Fruit fly (Drosophila melanogaster) whole organism, embryonic: ENCODE results near the gene CG1632.

Experiments
- CG10267 ChIP-seq: fragments of 200-800 bp; sonication (Bioruptor generic); optimal IDR thresholded peaks from 2 replicates; lab custom pipeline; 2018; ENCODE audit warnings: missing biosample characterization, mild to moderate bottlenecking, missing genetic modification characterization, moderate library complexity
- CG11560 ChIP-seq: fragments of 200-800 bp; sonication (Bioruptor generic); IDR thresholded peaks from 3 replicates; pipeline ENCODE4 v1.3.6; 2022; ENCODE audit warnings: missing biosample characterization, missing genetic modification characterization
- CG12659 ChIP-seq: fragments of 200-800 bp; sonication (Bioruptor generic); optimal IDR thresholded peaks from 3 replicates; lab custom pipeline; 2017; ENCODE audit warnings: mild to moderate bottlenecking, missing biosample characterization, missing genetic modification reagents, missing genetic modification characterization
- CG12942 ChIP-seq: fragments of 200-800 bp; sonication (Bioruptor generic); optimal IDR thresholded peaks from 3 replicates; lab custom pipeline; 2016; ENCODE audit warnings: missing biosample characterization, missing genetic modification characterization
- CG14050 ChIP-seq: fragments of 200-800 bp; sonication (Bioruptor generic); IDR thresholded peaks from 3 replicates; pipeline ENCODE4 v1.3.6; 2022; ENCODE audit warnings: missing biosample characterization, missing genetic modification characterization
- CG16779 ChIP-seq: fragments of 200-800 bp; sonication (Bioruptor generic); IDR thresholded peaks from 2 replicates; pipeline ENCODE4 v1.3.6; 2022; ENCODE audit warnings: missing biosample characterization, missing genetic modification characterization
- CG16815 ChIP-seq: fragments of 200-800 bp; sonication (Bioruptor generic); optimal IDR thresholded peaks from 3 replicates; lab custom pipeline; 2017; ENCODE audit warnings: missing biosample characterization, mild to moderate bottlenecking, missing genetic modification characterization
- CG18764 ChIP-seq: fragments of 200-800 bp; sonication (Bioruptor generic); optimal IDR thresholded peaks from 3 replicates; lab custom pipeline; 2016; ENCODE audit warnings: missing biosample characterization, missing genetic modification characterization
- CG2199 ChIP-seq: fragments of 200-800 bp; sonication (Bioruptor generic); IDR thresholded peaks from 3 replicates; pipeline ENCODE4 v1.3.6; 2022; ENCODE audit warnings: missing biosample characterization, missing genetic modification characterization
- CG30403 ChIP-seq: fragments of 200-800 bp; sonication (Bioruptor generic); optimal IDR thresholded peaks from 3 replicates; lab custom pipeline; 2016; ENCODE audit warnings: missing biosample characterization, missing genetic modification characterization
- CG3163 ChIP-seq: fragments of 200-800 bp; sonication (Bioruptor generic); optimal IDR thresholded peaks from 3 replicates; lab custom pipeline; 2016; ENCODE audit warnings: missing biosample characterization, missing genetic modification characterization
- CG33557 ChIP-seq: fragments of 200-800 bp; sonication (Bioruptor generic); optimal IDR thresholded peaks from 2 replicates; lab custom pipeline; 2019; ENCODE audit warnings: missing biosample characterization, mild to moderate bottlenecking, missing genetic modification characterization, moderate library complexity
- CG4404 ChIP-seq: fragments of 200-800 bp; sonication (Bioruptor generic); IDR thresholded peaks from 2 replicates; pipeline ENCODE4 v1.3.6; 2022; ENCODE audit warnings: missing biosample characterization, missing genetic modification characterization
- CG4820 ChIP-seq: fragments of 200-800 bp; sonication (Bioruptor generic); optimal IDR thresholded peaks from 3 replicates; lab custom pipeline; 2016; ENCODE audit warnings: missing biosample characterization, missing genetic modification characterization
- CG6683 ChIP-seq: fragments of 200-800 bp; sonication (Bioruptor generic); optimal IDR thresholded peaks from 2 replicates; lab custom pipeline; 2017; ENCODE audit warnings: missing biosample characterization, mild to moderate bottlenecking, missing genetic modification characterization, missing genetic modification reagents
- CG7839 ChIP-seq: fragments of 200-800 bp; sonication (Bioruptor generic); optimal IDR thresholded peaks from 3 replicates; lab custom pipeline; 2018; ENCODE audit warnings: missing biosample characterization, mild to moderate bottlenecking, missing genetic modification characterization, moderate library complexity
- CG7963 ChIP-seq: fragments of 200-800 bp; sonication (Bioruptor generic); IDR thresholded peaks from 3 replicates; pipeline ENCODE4 v1.3.6; 2022; ENCODE audit warnings: missing biosample characterization, missing genetic modification characterization; ENCODE audit not compliant: partially characterized antibody
- CG9215 ChIP-seq: fragments of 200-800 bp; sonication (Bioruptor generic); IDR thresholded peaks from 2 replicates; pipeline ENCODE4 v1.3.6; 2022; ENCODE audit warnings: missing biosample characterization, missing genetic modification characterization
- Camta ChIP-seq: fragments of 200-800 bp; sonication (Bioruptor generic); optimal IDR thresholded peaks from 2 replicates; lab custom pipeline; 2016; ENCODE audit warnings: missing biosample characterization, missing genetic modification characterization
- Dip2 ChIP-seq: fragments of 200-800 bp; sonication (Bioruptor generic); IDR thresholded peaks from 2 replicates; pipeline ENCODE4 v1.3.6; 2022; ENCODE audit warnings: missing biosample characterization, missing genetic modification characterization
- Dref ChIP-seq: fragments of 200-800 bp; sonication (Bioruptor generic); IDR thresholded peaks from 2 replicates; pipeline ENCODE4 v1.3.6; 2022; ENCODE audit warnings: missing biosample characterization, missing genetic modification characterization
- MESR4 ChIP-seq: fragments of 200-800 bp; sonication (Bioruptor generic); optimal IDR thresholded peaks from 2 replicates; lab custom pipeline; 2018; ENCODE audit warnings: missing biosample characterization, mild to moderate bottlenecking, missing genetic modification characterization, moderate library complexity
- Mad ChIP-seq: fragments of 200-800 bp; sonication (Bioruptor generic); optimal IDR thresholded peaks from 2 replicates; lab custom pipeline; 2016; ENCODE audit warnings: missing biosample characterization, missing genetic modification characterization
- Nf-YB ChIP-seq: fragments of 200-800 bp; sonication (Bioruptor generic); optimal IDR thresholded peaks from 3 replicates; lab custom pipeline; 2019; ENCODE audit warnings: missing biosample characterization, mild to moderate bottlenecking, missing genetic modification characterization, moderate library complexity
- Rfx ChIP-seq: fragments of 200-800 bp; sonication (Bioruptor generic); IDR thresholded peaks from 2 replicates; pipeline ENCODE4 v1.3.6; 2022; ENCODE audit warnings: missing biosample characterization, missing genetic modification characterization
- Sry-β ChIP-seq: fragments of 200-800 bp; sonication (Bioruptor generic); optimal IDR thresholded peaks from 2 replicates; lab custom pipeline; 2018; ENCODE audit warnings: missing biosample characterization, mild to moderate bottlenecking, missing genetic modification characterization, moderate library complexity
- Sry-δ ChIP-seq: fragments of 200-800 bp; sonication (Bioruptor generic); optimal IDR thresholded peaks from 2 replicates; lab custom pipeline; 2016; ENCODE audit warnings: missing biosample characterization, missing genetic modification characterization
- Ssrp ChIP-seq: fragments of 200-800 bp; sonication (Bioruptor generic); optimal IDR thresholded peaks from 2 replicates; lab custom pipeline; 2018; ENCODE audit warnings: missing biosample characterization, mild to moderate bottlenecking, missing genetic modification characterization, moderate library complexity
- Trl ChIP-seq, 3 experiments: fragments of >200 bp in 2 of 3; fragments of 200-800 bp in 1 of 3; sonication (Bioruptor generic) in 1 of 3; optimal IDR thresholded peaks; 2 replicates in 1 of 3; 3 replicates in 2 of 3; lab custom pipeline; 2016 to 2017; ENCODE audit warnings: missing biosample characterization in 1 of 3, missing genetic modification characterization in 1 of 3
- ase ChIP-seq: fragments of 200-800 bp; sonication (Bioruptor generic); IDR thresholded peaks from 3 replicates; pipeline ENCODE4 v1.3.6; 2022; ENCODE audit warnings: missing biosample characterization, missing genetic modification characterization
- bab2 ChIP-seq: fragments of 200-800 bp; sonication (Bioruptor generic); optimal IDR thresholded peaks from 2 replicates; lab custom pipeline; 2016; ENCODE audit warnings: missing biosample characterization, missing genetic modification characterization
- cas ChIP-seq: fragments of 200-800 bp; sonication (Bioruptor generic); IDR thresholded peaks from 2 replicates; pipeline ENCODE4 v1.3.6; 2022; ENCODE audit warnings: missing biosample characterization, missing genetic modification characterization
- chm ChIP-seq: fragments of 200-800 bp; sonication (Bioruptor generic); IDR thresholded peaks from 2 replicates; pipeline ENCODE4 v1.3.6; 2022; ENCODE audit warnings: missing biosample characterization, missing genetic modification characterization
- ems ChIP-seq: fragments of 200-800 bp; sonication (Bioruptor generic); optimal IDR thresholded peaks from 3 replicates; lab custom pipeline; 2016; ENCODE audit warnings: missing biosample characterization, missing genetic modification characterization
- ewg ChIP-seq: fragments of 200-800 bp; sonication (Bioruptor generic); optimal IDR thresholded peaks from 3 replicates; lab custom pipeline; 2017; ENCODE audit warnings: mild to moderate bottlenecking, missing biosample characterization, missing genetic modification reagents, missing genetic modification characterization
- jumu ChIP-seq: fragments of 200-800 bp; sonication (Bioruptor generic); optimal IDR thresholded peaks from 3 replicates; lab custom pipeline; 2016; ENCODE audit warnings: missing biosample characterization, missing genetic modification characterization
- klu ChIP-seq: fragments of 200-800 bp; sonication (Bioruptor generic); IDR thresholded peaks from 2 replicates; pipeline ENCODE4 v1.3.6; 2022; ENCODE audit warnings: missing biosample characterization, missing genetic modification characterization
- nerfin-2 ChIP-seq: fragments of 200-800 bp; sonication (Bioruptor generic); IDR thresholded peaks from 2 replicates; pipeline ENCODE4 v1.3.6; 2022; ENCODE audit warnings: missing biosample characterization, missing genetic modification characterization; ENCODE audit not compliant: partially characterized antibody
- oc ChIP-seq: fragments of 200-800 bp; sonication (Bioruptor generic); optimal IDR thresholded peaks from 2 replicates; lab custom pipeline; 2018; ENCODE audit warnings: missing biosample characterization, mild to moderate bottlenecking, missing genetic modification characterization, moderate library complexity
- phol ChIP-seq: fragments of 200-800 bp; sonication (Bioruptor generic); optimal IDR thresholded peaks from 3 replicates; lab custom pipeline; 2018; ENCODE audit warnings: missing biosample characterization, mild to moderate bottlenecking, missing genetic modification characterization, moderate library complexity
- sc ChIP-seq, 3 experiments: fragments of >200 bp in 2 of 3; fragments of 200-800 bp in 1 of 3; sonication (Bioruptor generic) in 1 of 3; optimal IDR thresholded peaks; 2 replicates in 2 of 3; 3 replicates in 1 of 3; lab custom pipeline; 2017; ENCODE audit warnings: mild to moderate bottlenecking in 1 of 3, missing biosample characterization in 1 of 3, missing genetic modification characterization in 1 of 3, missing genetic modification reagents in 1 of 3
- slp2 ChIP-seq: fragments of 200-800 bp; sonication (Bioruptor generic); optimal IDR thresholded peaks from 2 replicates; lab custom pipeline; 2016; ENCODE audit warnings: missing biosample characterization, missing genetic modification characterization
- sna ChIP-seq: fragments of 200-800 bp; sonication (Bioruptor generic); IDR thresholded peaks from 2 replicates; pipeline ENCODE4 v1.3.6; 2022; ENCODE audit warnings: missing biosample characterization, missing genetic modification characterization; ENCODE audit not compliant: partially characterized antibody
- sob ChIP-seq: fragments of 200-800 bp; sonication (Bioruptor generic); IDR thresholded peaks from 2 replicates; pipeline ENCODE4 v1.3.6; 2022; ENCODE audit warnings: missing biosample characterization, missing genetic modification characterization
- sqz ChIP-seq: fragments of 200-800 bp; sonication (Bioruptor generic); optimal IDR thresholded peaks from 3 replicates; lab custom pipeline; 2018; ENCODE audit warnings: missing biosample characterization, mild to moderate bottlenecking, missing genetic modification characterization
- stwl ChIP-seq: fragments of 200-800 bp; sonication (Bioruptor generic); optimal IDR thresholded peaks from 3 replicates; lab custom pipeline; 2018; ENCODE audit warnings: missing biosample characterization, mild to moderate bottlenecking, missing genetic modification characterization, moderate library complexity
- tup ChIP-seq: fragments of 200-800 bp; sonication (Bioruptor generic); optimal IDR thresholded peaks from 2 replicates; lab custom pipeline; 2016; ENCODE audit warnings: missing biosample characterization, mild to moderate bottlenecking, missing genetic modification characterization, moderate library complexity
- wdn ChIP-seq: fragments of 200-800 bp; sonication (Bioruptor generic); IDR thresholded peaks from 2 replicates; pipeline ENCODE4 v1.3.6; 2022; ENCODE audit warnings: missing biosample characterization, missing genetic modification characterization

Gene CG1632

DNA sequence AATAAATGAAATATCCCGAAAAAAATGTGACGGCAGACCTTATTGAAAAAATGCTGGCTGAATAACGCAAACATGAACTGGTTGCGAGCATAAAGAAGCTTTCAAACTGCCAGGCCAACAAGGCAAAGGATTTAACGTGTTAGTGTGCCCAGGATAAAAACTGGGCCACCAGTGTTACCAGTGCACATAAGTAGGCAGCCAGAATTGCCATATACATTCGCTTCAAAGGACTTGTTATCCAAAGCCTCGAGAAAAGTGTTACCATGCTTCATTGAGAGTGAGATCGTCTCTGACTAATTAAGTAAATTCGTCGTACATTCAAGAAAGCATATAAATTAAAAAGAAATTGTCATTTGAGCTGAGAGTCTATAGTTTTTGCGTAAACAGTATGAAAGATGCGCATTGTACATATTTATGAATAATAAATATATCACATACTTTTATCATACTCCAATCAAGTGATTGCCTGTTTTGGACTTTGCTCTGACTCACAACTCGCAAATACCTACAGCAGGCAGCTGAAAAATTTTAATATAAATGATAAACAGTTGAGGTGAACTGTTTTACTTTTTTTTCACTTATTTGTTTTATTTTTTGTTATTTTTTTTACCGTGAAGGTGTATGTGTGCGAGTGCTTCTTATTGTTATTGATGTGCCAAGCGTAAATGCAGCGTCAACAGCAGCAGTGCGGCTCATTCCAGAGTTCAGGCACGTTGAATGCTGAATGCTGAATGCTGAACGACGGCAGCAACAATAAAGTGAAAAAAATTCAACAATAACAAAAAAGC, 21.0 kb upstream of the CG1632 start (continued):
- no peak for TF ChIP-seq Mad (GFP tag; lab: Kevin White, UChicago)
- no peak for TF ChIP-seq slp2 (GFP tag; lab: Kevin White, UChicago)
- TF ChIP-seq CG30403 (GFP tag; lab: Kevin White, UChicago): no peak
- TF ChIP-seq CG16779: no peak
- no peak for TF ChIP-seq ewg (GFP tag; lab: Kevin White, UChicago)
- TF ChIP-seq CG7839: no peak
- no peak for TF ChIP-seq jumu (GFP tag; lab: Kevin White, UChicago)
- peak; percentile 91 for TF ChIP-seq stwl (tag; lab: Kevin White, UChicago)
- TF ChIP-seq CG14050 (GFP tag; lab: Robert Waterston, UW): no peak
- no peak for TF ChIP-seq CG2199 (GFP tag; lab: Robert Waterston, UW)

DNA sequence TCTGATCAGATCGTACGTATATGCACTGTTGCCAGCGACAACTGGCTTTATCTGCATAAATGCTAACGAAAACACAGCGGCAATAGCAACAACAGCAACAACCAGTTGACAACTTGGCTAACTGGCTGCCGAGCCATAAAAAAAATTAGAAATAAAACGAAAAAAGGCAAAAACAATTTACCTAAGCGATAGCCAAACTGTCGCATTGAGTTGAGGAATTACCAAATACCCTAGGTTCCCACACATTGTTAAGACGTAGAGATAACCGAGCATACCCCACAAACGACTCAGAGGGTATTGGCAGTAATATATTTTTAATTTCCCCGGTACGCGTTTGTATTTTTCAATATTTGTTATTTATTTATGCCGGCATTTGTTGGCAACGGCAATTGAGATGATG, 19.3 kb upstream of the CG1632 start:
- TF ChIP-seq CG7963 (GFP tag; lab: Robert Waterston, UW): no peak
- TF ChIP-seq ems: no peak
- no peak for TF ChIP-seq CG3163 (GFP tag; lab: Kevin White, UChicago)
- no peak for TF ChIP-seq chm (GFP tag; lab: Robert Waterston, UW)
- peak; percentile 21 for TF ChIP-seq bab2 (GFP tag; lab: Kevin White, UChicago)
- peak; percentile 52; the same call in 1 of the 2 replicates for TF ChIP-seq sob (GFP tag; lab: Robert Waterston, UW)
- no peak for TF ChIP-seq ase (GFP tag; lab: Robert Waterston, UW)
- no peak for TF ChIP-seq oc (tag; lab: Kevin White, UChicago)
- TF ChIP-seq CG12659: peak; percentile 27
- TF ChIP-seq CG18764: no peak
- TF ChIP-seq Nf-YB (GFP tag; lab: Kevin White, UChicago): no peak
- TF ChIP-seq phol (tag; lab: Kevin White, UChicago): no peak
- TF ChIP-seq CG33557 (GFP tag; lab: Kevin White, UChicago): no peak
- no peak for TF ChIP-seq MESR4 (GFP tag; lab: Kevin White, UChicago)
- TF ChIP-seq Ssrp (tag; lab: Kevin White, UChicago): no peak
- TF ChIP-seq Sry-β (GFP tag; lab: Kevin White, UChicago): no peak
- TF ChIP-seq Rfx: peak; percentile 73
- TF ChIP-seq CG4404 (GFP tag; lab: Robert Waterston, UW): no peak
- no peak for TF ChIP-seq sc (optimal IDR thresholded peaks at IDR 0.05; lab: Kevin White, UChicago)
- no peak for TF ChIP-seq sc (GFP tag; optimal IDR thresholded peaks at IDR 0.05; lab: Kevin White, UChicago)
- no peak for TF ChIP-seq Camta
- 0 out of 2 replicates have a peak, but pooled peaks have one; percentile 8 for TF ChIP-seq Dref (GFP tag; lab: Robert Waterston, UW)
- no peak for TF ChIP-seq CG4820 (GFP tag; lab: Kevin White, UChicago)
- TF ChIP-seq CG11560: no peak
- TF ChIP-seq Trl (optimal IDR thresholded peaks at IDR 0.05; lab: Kevin White, UChicago): no peak
- TF ChIP-seq Trl (GFP tag; optimal IDR thresholded peaks at IDR 0.05; lab: Kevin White, UChicago): no peak
- TF ChIP-seq nerfin-2: no peak
- TF ChIP-seq CG10267 (tag; lab: Kevin White, UChicago): no peak
- no peak for TF ChIP-seq klu (GFP tag; lab: Robert Waterston, UW)
- no peak for TF ChIP-seq CG16815 (GFP tag; lab: Kevin White, UChicago)
- TF ChIP-seq CG6683: no peak
- TF ChIP-seq CG9215 (GFP tag; lab: Robert Waterston, UW): 0 out of 2 replicates have a peak, but pooled peaks have one; percentile 31
- TF ChIP-seq CG12942 (GFP tag; lab: Kevin White, UChicago): no peak
- no peak for TF ChIP-seq tup (GFP tag; lab: Kevin White, UChicago)
- no peak for TF ChIP-seq sna (GFP tag; lab: Robert Waterston, UW)
- TF ChIP-seq wdn (GFP tag; lab: Robert Waterston, UW): no peak
- no peak for TF ChIP-seq cas (GFP tag; lab: Robert Waterston, UW)
- no peak for TF ChIP-seq Dip2 (GFP tag; lab: Robert Waterston, UW)
- no peak for TF ChIP-seq Sry-δ (GFP tag; lab: Kevin White, UChicago)
- TF ChIP-seq sqz: no peak
